Fruit fly (Drosophila melanogaster) whole organism, embryonic: ENCODE results near the gene Polr1D.
A peak's percentile ranks its signal among the peaks of the same experiment; 100 is the strongest.

ENCODE experiments used
- CG17568 ChIP-seq: fragments of 200-800 bp; sonication (Bioruptor generic); optimal IDR thresholded peaks from 2 replicates; lab custom pipeline; 2018; ENCODE audit warnings: missing biosample characterization, mild to moderate bottlenecking, missing genetic modification characterization, moderate library complexity
- CG1832 ChIP-seq: fragments of 200-800 bp; sonication (Bioruptor generic); optimal IDR thresholded peaks from 2 replicates; lab custom pipeline; 2017; ENCODE audit warnings: missing biosample characterization, mild to moderate bottlenecking, missing genetic modification characterization, inconsistent platforms
- caup ChIP-seq: fragments of 200-800 bp; sonication (Bioruptor generic); optimal IDR thresholded peaks from 3 replicates; lab custom pipeline; 2017; ENCODE audit warnings: missing biosample characterization, mild to moderate bottlenecking, missing genetic modification characterization, moderate library complexity; ENCODE audit not compliant: severe bottlenecking
- trh ChIP-seq: fragments of 200-800 bp; sonication (Bioruptor generic); optimal IDR thresholded peaks from 2 replicates; lab custom pipeline; 2016; ENCODE audit warnings: missing biosample characterization, missing genetic modification characterization

- no peak for TF ChIP-seq caup (GFP tag; lab: Kevin White, UChicago)
- TF ChIP-seq CG17568 = peak; percentile 74
- no peak for TF ChIP-seq CG1832
- no peak for TF ChIP-seq trh (GFP tag; lab: Kevin White, UChicago)
These were observed 31.0 kb upstream of the Polr1D start for dm6 chr2L:19165998-19166397.
